Fruit fly (Drosophila melanogaster) whole organism, embryonic: ENCODE data around the gene Asator.

ENCODE experiments used
- Bteb2 ChIP-seq: fragments of 200-800 bp; sonication (Bioruptor generic); optimal IDR thresholded peaks from 2 replicates; lab custom pipeline; 2016; ENCODE audit warnings: missing biosample characterization, missing genetic modification characterization
- CG10274 ChIP-seq: fragments of 200-800 bp; sonication (Bioruptor generic); optimal IDR thresholded peaks from 3 replicates; lab custom pipeline; 2017; ENCODE audit warnings: missing biosample characterization, mild to moderate bottlenecking, missing genetic modification characterization
- CG10543 ChIP-seq: fragments of 200-800 bp; sonication (Bioruptor generic); optimal IDR thresholded peaks from 3 replicates; lab custom pipeline; 2017; ENCODE audit warnings: missing biosample characterization, mild to moderate bottlenecking, missing genetic modification characterization, moderate library complexity
- CG11456 ChIP-seq: fragments of 200-800 bp; sonication (Bioruptor generic); IDR thresholded peaks from 3 replicates; pipeline ENCODE4 v1.3.6; 2022; ENCODE audit warnings: missing biosample characterization, missing genetic modification characterization
- CG11504 ChIP-seq: fragments of 200-800 bp; sonication (Bioruptor generic); optimal IDR thresholded peaks from 3 replicates; lab custom pipeline; 2019; ENCODE audit warnings: missing biosample characterization, mild to moderate bottlenecking, missing genetic modification characterization, moderate library complexity
- CG11723 ChIP-seq: fragments of 200-800 bp; sonication (Bioruptor generic); optimal IDR thresholded peaks from 2 replicates; lab custom pipeline; 2017; ENCODE audit warnings: missing biosample characterization, mild to moderate bottlenecking, missing genetic modification characterization
- CG12391 ChIP-seq: fragments of 200-800 bp; sonication (Bioruptor generic); optimal IDR thresholded peaks from 3 replicates; lab custom pipeline; 2018; ENCODE audit warnings: missing biosample characterization, mild to moderate bottlenecking, missing genetic modification characterization, moderate library complexity
- CG15514 ChIP-seq: fragments of 200-800 bp; sonication (Bioruptor generic); optimal IDR thresholded peaks from 3 replicates; lab custom pipeline; 2017; ENCODE audit warnings: missing biosample characterization, missing genetic modification characterization, mild to moderate bottlenecking, moderate library complexity, missing genetic modification reagents
- CG17328 ChIP-seq: fragments of 200-800 bp; sonication (Bioruptor generic); IDR thresholded peaks from 2 replicates; pipeline ENCODE4 v1.3.6; 2022; ENCODE audit warnings: missing biosample characterization, missing genetic modification characterization
- CG17385 ChIP-seq: fragments of 200-800 bp; sonication (Bioruptor generic); optimal IDR thresholded peaks from 3 replicates; lab custom pipeline; 2018; ENCODE audit warnings: missing biosample characterization, mild to moderate bottlenecking, missing genetic modification characterization
- CG31441 ChIP-seq: fragments of 200-800 bp; sonication (Bioruptor generic); IDR thresholded peaks from 2 replicates; pipeline ENCODE4 v1.3.6; 2022; ENCODE audit warnings: missing biosample characterization, missing genetic modification characterization
- CG3163 ChIP-seq: fragments of 200-800 bp; sonication (Bioruptor generic); optimal IDR thresholded peaks from 3 replicates; lab custom pipeline; 2016; ENCODE audit warnings: missing biosample characterization, missing genetic modification characterization
- CG3407 ChIP-seq: fragments of 200-800 bp; sonication (Bioruptor generic); optimal IDR thresholded peaks from 2 replicates; lab custom pipeline; 2018; ENCODE audit warnings: missing biosample characterization, mild to moderate bottlenecking, missing genetic modification characterization
- CG3995 ChIP-seq: fragments of 200-800 bp; sonication (Bioruptor generic); optimal IDR thresholded peaks from 3 replicates; lab custom pipeline; 2016; ENCODE audit warnings: missing biosample characterization, missing genetic modification characterization
- CG4328 ChIP-seq: fragments of 200-800 bp; sonication (Bioruptor generic); optimal IDR thresholded peaks from 3 replicates; lab custom pipeline; 2017; ENCODE audit warnings: missing biosample characterization, missing genetic modification reagents, missing genetic modification characterization
- CG4617 ChIP-seq: fragments of 200-800 bp; sonication (Bioruptor generic); optimal IDR thresholded peaks from 3 replicates; lab custom pipeline; 2016; ENCODE audit warnings: missing biosample characterization, missing genetic modification characterization, borderline replicate concordance
- CG4854 ChIP-seq: fragments of 200-800 bp; sonication (Bioruptor generic); optimal IDR thresholded peaks from 2 replicates; lab custom pipeline; 2016; ENCODE audit warnings: missing biosample characterization, missing genetic modification characterization, inconsistent platforms
- CG6175 ChIP-seq: fragments of 200-800 bp; sonication (Bioruptor generic); IDR thresholded peaks from 3 replicates; pipeline ENCODE4 v1.3.6; 2022; ENCODE audit warnings: missing biosample characterization, missing genetic modification characterization
- CG6254 ChIP-seq: fragments of 200-800 bp; sonication (Bioruptor generic); optimal IDR thresholded peaks from 3 replicates; lab custom pipeline; 2017; ENCODE audit warnings: mild to moderate bottlenecking, missing biosample characterization, missing genetic modification reagents, missing genetic modification characterization
- CG6654 ChIP-seq: fragments of 200-800 bp; sonication (Bioruptor generic); optimal IDR thresholded peaks from 2 replicates; lab custom pipeline; 2017; ENCODE audit warnings: missing biosample characterization, mild to moderate bottlenecking, missing genetic modification characterization
- CG6683 ChIP-seq: fragments of 200-800 bp; sonication (Bioruptor generic); optimal IDR thresholded peaks from 2 replicates; lab custom pipeline; 2017; ENCODE audit warnings: missing biosample characterization, mild to moderate bottlenecking, missing genetic modification characterization, missing genetic modification reagents
- CG7745 ChIP-seq: fragments of 200-800 bp; sonication (Bioruptor generic); optimal IDR thresholded peaks from 2 replicates; lab custom pipeline; 2018; ENCODE audit warnings: missing biosample characterization, mild to moderate bottlenecking, missing genetic modification characterization, moderate library complexity
- CG8281 ChIP-seq: fragments of 200-800 bp; sonication (Bioruptor generic); optimal IDR thresholded peaks from 2 replicates; lab custom pipeline; 2018; ENCODE audit warnings: missing biosample characterization, mild to moderate bottlenecking, missing genetic modification characterization, moderate library complexity
- CTCF ChIP-seq: fragments of 200-800 bp; sonication (Bioruptor generic); optimal IDR thresholded peaks from 2 replicates; lab custom pipeline; 2017; ENCODE audit warnings: missing biosample characterization, mild to moderate bottlenecking, missing genetic modification characterization, moderate library complexity
- Dfd ChIP-seq, 2 experiments: fragments of >200 bp; optimal IDR thresholded peaks; 2 replicates each; lab custom pipeline; 2017; ENCODE audit warnings: missing biosample characterization in 2 of 2, missing genetic modification characterization in 2 of 2
- Dp ChIP-seq: fragments of 200-800 bp; sonication (Bioruptor generic); optimal IDR thresholded peaks from 2 replicates; lab custom pipeline; 2018; ENCODE audit warnings: missing biosample characterization, mild to moderate bottlenecking, missing genetic modification characterization, moderate library complexity
- H2.0 ChIP-seq: fragments of 200-800 bp; sonication (Bioruptor generic); IDR thresholded peaks from 2 replicates; pipeline ENCODE4 v1.3.6; 2022; ENCODE audit warnings: missing biosample characterization, missing genetic modification characterization
- Nf-YB ChIP-seq: fragments of 200-800 bp; sonication (Bioruptor generic); optimal IDR thresholded peaks from 3 replicates; lab custom pipeline; 2019; ENCODE audit warnings: missing biosample characterization, mild to moderate bottlenecking, missing genetic modification characterization, moderate library complexity
- NfI ChIP-seq: fragments of 200-800 bp; sonication (Bioruptor generic); optimal IDR thresholded peaks from 3 replicates; lab custom pipeline; 2018; ENCODE audit warnings: missing biosample characterization, mild to moderate bottlenecking, missing genetic modification characterization, moderate library complexity
- Ravus ChIP-seq: fragments of 200-800 bp; sonication (Bioruptor generic); IDR thresholded peaks from 2 replicates; pipeline ENCODE4 v1.3.6; 2022; ENCODE audit warnings: missing biosample characterization, missing genetic modification characterization
- Side ChIP-seq: fragments of 200-800 bp; sonication (Bioruptor generic); optimal IDR thresholded peaks from 2 replicates; lab custom pipeline; 2016; ENCODE audit warnings: missing biosample characterization, missing genetic modification characterization
- Six4 ChIP-seq: fragments of 200-800 bp; sonication (Bioruptor generic); optimal IDR thresholded peaks from 2 replicates; lab custom pipeline; 2016; ENCODE audit warnings: missing biosample characterization, missing genetic modification characterization
- corto ChIP-seq: fragments of 200-800 bp; sonication (Bioruptor generic); optimal IDR thresholded peaks from 2 replicates; lab custom pipeline; 2016; ENCODE audit warnings: missing biosample characterization, mild to moderate bottlenecking, missing genetic modification characterization, moderate library complexity
- croc ChIP-seq: fragments of 200-800 bp; sonication (Bioruptor generic); conservative IDR thresholded peaks from 3 replicates; pipeline ENCODE4 v1.3.6; 2022; ENCODE audit warnings: missing biosample characterization, missing genetic modification characterization
- dan ChIP-seq: fragments of 200-800 bp; sonication (Bioruptor generic); IDR thresholded peaks from 2 replicates; pipeline ENCODE4 v1.3.6; 2022; ENCODE audit warnings: missing biosample characterization, missing genetic modification characterization
- dpn ChIP-seq, 2 experiments: fragments of 200-800 bp; sonication (Bioruptor generic); optimal IDR thresholded peaks; 3 replicates each; lab custom pipeline; 2016; ENCODE audit warnings: missing biosample characterization in 2 of 2, missing genetic modification characterization in 2 of 2
- eve ChIP-seq, 2 experiments: fragments of >200 bp; optimal IDR thresholded peaks; 2 replicates each; lab custom pipeline; 2017; ENCODE audit warnings: missing biosample characterization in 2 of 2, missing genetic modification characterization in 2 of 2
- h ChIP-seq: fragments of >200 bp; optimal IDR thresholded peaks from 2 replicates; lab custom pipeline; 2017
- inv ChIP-seq: fragments of 200-800 bp; sonication (Bioruptor generic); IDR thresholded peaks from 2 replicates; pipeline ENCODE4 v1.3.6; 2022; ENCODE audit warnings: missing biosample characterization, missing genetic modification characterization; ENCODE audit not compliant: partially characterized antibody
- lmd ChIP-seq: fragments of 200-800 bp; sonication (Bioruptor generic); IDR thresholded peaks from 2 replicates; pipeline ENCODE4 v1.3.6; 2022; ENCODE audit warnings: missing biosample characterization, missing genetic modification characterization
- p53 ChIP-seq: fragments of 200-800 bp; sonication (Bioruptor generic); optimal IDR thresholded peaks from 2 replicates; lab custom pipeline; 2016; ENCODE audit warnings: missing biosample characterization, missing genetic modification characterization
- ranshi ChIP-seq: fragments of 200-800 bp; sonication (Bioruptor generic); IDR thresholded peaks from 2 replicates; pipeline ENCODE4 v1.3.6; 2022; ENCODE audit warnings: missing biosample characterization, missing genetic modification characterization
- ro ChIP-seq: fragments of 200-800 bp; sonication (Bioruptor generic); IDR thresholded peaks from 2 replicates; pipeline ENCODE4 v1.3.6; 2022; ENCODE audit warnings: missing biosample characterization, missing genetic modification characterization
- run ChIP-seq: fragments of 200-800 bp; sonication (Bioruptor generic); optimal IDR thresholded peaks from 3 replicates; lab custom pipeline; 2018; ENCODE audit warnings: missing biosample characterization, mild to moderate bottlenecking, missing genetic modification characterization
- scrt ChIP-seq: fragments of 200-800 bp; sonication (Bioruptor generic); optimal IDR thresholded peaks from 2 replicates; lab custom pipeline; 2018; ENCODE audit warnings: missing biosample characterization, mild to moderate bottlenecking, missing genetic modification characterization, moderate library complexity
- sens ChIP-seq: fragments of 200-800 bp; sonication (Bioruptor generic); peaks from one replicate; lab custom pipeline; 2016; ENCODE audit warnings: missing biosample characterization, missing genetic modification characterization
- slou ChIP-seq: fragments of 200-800 bp; sonication (Bioruptor generic); optimal IDR thresholded peaks from 3 replicates; lab custom pipeline; 2016; ENCODE audit warnings: missing biosample characterization, missing genetic modification characterization
- sqz ChIP-seq: fragments of 200-800 bp; sonication (Bioruptor generic); optimal IDR thresholded peaks from 3 replicates; lab custom pipeline; 2018; ENCODE audit warnings: missing biosample characterization, mild to moderate bottlenecking, missing genetic modification characterization
- tgo ChIP-seq: fragments of 200-800 bp; sonication (Bioruptor generic); IDR thresholded peaks from 3 replicates; pipeline ENCODE4 v1.3.6; 2022; ENCODE audit warnings: missing biosample characterization, missing genetic modification characterization
- z ChIP-seq: fragments of 200-800 bp; sonication (Bioruptor generic); IDR thresholded peaks from 3 replicates; pipeline ENCODE4 v1.3.6; 2022; ENCODE audit warnings: missing biosample characterization, missing genetic modification characterization

Gene Asator

DNA sequence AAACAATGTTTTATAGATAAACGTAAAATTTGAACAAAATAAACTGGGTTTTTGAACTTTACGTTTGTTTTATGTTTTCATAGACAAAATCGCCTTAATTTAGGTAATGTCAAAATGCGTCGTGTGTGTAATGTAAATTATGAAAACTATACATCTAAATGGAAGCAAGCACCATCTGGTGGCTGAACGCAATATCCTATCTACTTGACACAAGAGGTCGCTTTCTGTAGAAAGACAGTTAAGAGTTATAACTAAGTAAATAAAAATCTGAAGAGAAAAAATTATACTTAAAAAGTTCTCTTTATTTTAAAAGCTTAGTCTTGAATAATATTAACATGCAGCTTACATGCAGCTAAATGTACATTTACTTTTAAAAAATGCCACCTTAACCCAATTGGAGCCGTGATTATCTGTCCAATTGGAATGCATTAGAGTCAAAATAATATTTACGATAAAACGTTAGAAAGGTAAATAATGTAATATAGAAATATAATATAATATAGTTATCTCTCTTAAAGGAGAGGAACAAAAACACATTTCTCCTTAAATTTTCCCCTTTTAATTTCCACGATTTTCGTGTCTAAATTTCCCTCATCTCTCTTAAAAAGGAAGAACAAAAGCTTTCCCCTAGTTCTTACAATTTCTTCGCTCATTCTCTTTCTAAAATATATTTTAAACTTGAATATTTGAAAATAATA lies 64.0 kb downstream of the Asator start (continued):
- TF ChIP-seq dpn (GFP tag; optimal IDR thresholded peaks at IDR 0.05; lab: Kevin White, UChicago) (peak; percentile 94 to 97), CTCF (GFP tag; lab: Kevin White, UChicago) (peak; percentile 99), CG10543 (GFP tag; lab: Kevin White, UChicago) (peak; percentile 69), h (no peak), CG3995 (GFP tag; lab: Kevin White, UChicago) (peak; percentile 23), CG4617 (GFP tag; lab: Kevin White, UChicago) (peak; percentile 80), CG4854 (GFP tag; lab: Kevin White, UChicago) (peak; percentile 95), CG8281 (tag; lab: Kevin White, UChicago) (peak; percentile 63), CG15514 (GFP tag; lab: Kevin White, UChicago) (peak; percentile 86), tgo (GFP tag; lab: Robert Waterston, UW) (peak; percentile 88), Side (GFP tag; lab: Kevin White, UChicago) (peak; percentile 95), CG12391 (tag; lab: Kevin White, UChicago) (peak; percentile 84), ro (GFP tag; lab: Robert Waterston, UW) (no peak), CG3163 (peak; percentile 100), CG11723 (GFP tag; lab: Kevin White, UChicago) (peak; percentile 86), eve (GFP tag; optimal IDR thresholded peaks at IDR 0.05; lab: Kevin White, UChicago) (peak in 1 of 2 experiments; percentile 86), scrt (GFP tag; lab: Kevin White, UChicago) (peak; percentile 79), CG6683 (peak; percentile 81), dan (GFP tag; lab: Robert Waterston, UW) (no peak), Bteb2 (GFP tag; lab: Kevin White, UChicago) (peak; percentile 86), ranshi (no peak; the same call in 1 of the 2 replicates), sqz (GFP tag; lab: Kevin White, UChicago) (peak; percentile 92), lmd (peak; percentile 89; the same call in 1 of the 2 replicates), run (tag; lab: Kevin White, UChicago) (peak; percentile 31), inv (GFP tag; lab: Robert Waterston, UW) (no peak; the same call in 1 of the 2 replicates), H2.0 (GFP tag; lab: Robert Waterston, UW) (no peak; the same call in 1 of the 2 replicates), CG10274 (GFP tag; lab: Kevin White, UChicago) (peak; percentile 76), p53 (peak; percentile 89), CG3407 (GFP tag; lab: Kevin White, UChicago) (peak; percentile 86), sens (GFP tag; lab: Kevin White, UChicago) (peak; percentile 99), Dfd (GFP tag; optimal IDR thresholded peaks at IDR 0.05; lab: Kevin White, UChicago) (no peak), NfI (GFP tag; lab: Kevin White, UChicago) (peak; percentile 96), Nf-YB (GFP tag; lab: Kevin White, UChicago) (peak; percentile 78), CG17385 (GFP tag; lab: Kevin White, UChicago) (peak; percentile 88), CG4328 (GFP tag; lab: Kevin White, UChicago) (peak; percentile 82), CG11504 (tag; lab: Kevin White, UChicago) (peak; percentile 88), Dp (GFP tag; lab: Kevin White, UChicago) (peak; percentile 26), CG31441 (GFP tag; lab: Robert Waterston, UW) (no peak; the same call in 1 of the 2 replicates), CG11456 (GFP tag; lab: Robert Waterston, UW) (no peak; the same call in none of the 3 replicates), CG6254 (GFP tag; lab: Kevin White, UChicago) (peak; percentile 89), CG17328 (GFP tag; lab: Robert Waterston, UW) (peak; percentile 89), Six4 (GFP tag; lab: Kevin White, UChicago) (peak; percentile 90), CG6175 (GFP tag; lab: Robert Waterston, UW) (no peak; the same call in 2 of the 3 replicates), slou (GFP tag; lab: Kevin White, UChicago) (peak; percentile 88), z (GFP tag; lab: Robert Waterston, UW) (no peak), CG7745 (tag; lab: Kevin White, UChicago) (no peak), croc (peak; percentile 80), CG6654 (GFP tag; lab: Kevin White, UChicago) (peak; percentile 75), corto (GFP tag; lab: Kevin White, UChicago) (no peak), Ravus (GFP tag; lab: Robert Waterston, UW) (peak; percentile 70; the same call in 1 of the 2 replicates)
